Worm (Caenorhabditis elegans) whole organism, L4 larva: Measurements from ENCODE around the gene srh-41.

ENCODE experiments used
- F26F4.8 ChIP-seq: fragments of 200-800 bp; sonication (Bioruptor generic); conservative IDR thresholded peaks from 2 replicates; pipeline ENCODE4 v1.3.6; 2022; ENCODE audit warnings: missing genetic modification characterization, missing compliant biosample characterization
- F44E2.7 ChIP-seq: fragments of 200-800 bp; sonication (Bioruptor generic); IDR thresholded peaks from 2 replicates; pipeline ENCODE4 v2.1.2; 2022; ENCODE audit warnings: missing genetic modification characterization, missing compliant biosample characterization
- T20F7.1 ChIP-seq: fragments of 200-800 bp; sonication (Bioruptor generic); optimal IDR thresholded peaks from 2 replicates; lab custom pipeline; 2018; ENCODE audit warnings: mild to moderate bottlenecking, missing genetic modification characterization, missing compliant biosample characterization
- Y105C5A.15 ChIP-seq: fragments of 200-800 bp; sonication (Bioruptor generic); IDR thresholded peaks from 2 replicates; pipeline ENCODE4 v1.3.6; 2022; ENCODE audit warnings: missing genetic modification characterization, missing compliant biosample characterization
- Y5F2A.4 ChIP-seq: fragments of 200-800 bp; sonication (Bioruptor generic); optimal IDR thresholded peaks from 2 replicates; lab custom pipeline; 2018; ENCODE audit warnings: mild to moderate bottlenecking, missing genetic modification characterization, missing compliant biosample characterization
- aly-2 ChIP-seq: sonication (generic microtip); optimal IDR thresholded peaks from 2 replicates; lab custom pipeline; 2018; ENCODE audit warnings: missing biosample characterization, missing genetic modification characterization
- ama-1 ChIP-seq: fragments of 150-350 bp; optimal IDR thresholded peaks from 2 replicates; lab custom pipeline; 2014; ENCODE audit warnings: inconsistent platforms, mixed read lengths
- ceh-28 ChIP-seq: fragments of 150-350 bp; optimal IDR thresholded peaks from 2 replicates; lab custom pipeline; 2014; ENCODE audit warnings: missing biosample characterization, missing genetic modification reagents, missing genetic modification characterization
- ceh-44 ChIP-seq: fragments of 200-800 bp; sonication (Bioruptor generic); IDR thresholded peaks from 2 replicates; pipeline ENCODE4 v1.3.6; 2022; ENCODE audit warnings: missing genetic modification reagents, missing genetic modification characterization, missing compliant biosample characterization
- ceh-62 ChIP-seq: sonication (generic microtip); optimal IDR thresholded peaks from 2 replicates; lab custom pipeline; 2017; ENCODE audit warnings: missing biosample characterization, missing genetic modification characterization
- daf-12 ChIP-seq: fragments of 150-350 bp; optimal IDR thresholded peaks from 2 replicates; lab custom pipeline; 2014; ENCODE audit warnings: missing biosample characterization, missing genetic modification reagents, missing genetic modification characterization
- daf-16 ChIP-seq, 3 experiments: sonication (generic microtip); optimal IDR thresholded peaks; 2 replicates each; lab custom pipeline; 2016 to 2017; ENCODE audit warnings: missing genetic modification characterization in 3 of 3, missing genetic modification reagents in 3 of 3, mild to moderate bottlenecking in 2 of 3, missing compliant biosample characterization in 2 of 3, missing biosample characterization in 1 of 3, moderate library complexity in 1 of 3
- daf-19 ChIP-seq: fragments of 200-800 bp; sonication (Bioruptor generic); conservative IDR thresholded peaks from 2 replicates; pipeline ENCODE4 v1.3.6; 2022; ENCODE audit warnings: missing genetic modification characterization, missing compliant biosample characterization
- daf-8 ChIP-seq: fragments of 200-800 bp; sonication (Bioruptor generic); IDR thresholded peaks from 2 replicates; pipeline ENCODE4 v1.3.6; 2022; ENCODE audit warnings: missing genetic modification characterization, missing compliant biosample characterization
- dmd-6 ChIP-seq: fragments of 200-800 bp; sonication (Bioruptor generic); IDR thresholded peaks from 2 replicates; pipeline ENCODE4 v1.3.6; 2022; ENCODE audit warnings: missing genetic modification reagents, missing genetic modification characterization, missing compliant biosample characterization
- dmd-8 ChIP-seq: fragments of 200-800 bp; sonication (Bioruptor generic); IDR thresholded peaks from 2 replicates; pipeline ENCODE4 v1.3.6; 2022; ENCODE audit warnings: missing genetic modification characterization, missing compliant biosample characterization
- dmd-9 ChIP-seq: fragments of 200-800 bp; sonication (Bioruptor generic); IDR thresholded peaks from 2 replicates; pipeline ENCODE4 v1.3.6; 2022; ENCODE audit warnings: missing genetic modification reagents, missing genetic modification characterization, missing compliant biosample characterization
- egl-43 ChIP-seq: fragments of 200-800 bp; sonication (Bioruptor generic); IDR thresholded peaks from 2 replicates; pipeline ENCODE4 v1.3.6; 2022; ENCODE audit warnings: missing genetic modification reagents, missing genetic modification characterization, missing compliant biosample characterization
- gei-8 ChIP-seq: fragments of 200-800 bp; sonication (Bioruptor generic); optimal IDR thresholded peaks from 2 replicates; lab custom pipeline; 2018; ENCODE audit warnings: mild to moderate bottlenecking, missing genetic modification characterization, missing compliant biosample characterization
- hlh-30 ChIP-seq: sonication (generic microtip); optimal IDR thresholded peaks from 2 replicates; lab custom pipeline; 2017; ENCODE audit warnings: antibody characterized with exemption, mild to moderate bottlenecking, missing genetic modification characterization, missing compliant biosample characterization; ENCODE audit not compliant: insufficient read depth
- hmg-1.1 ChIP-seq: fragments of 200-800 bp; sonication (Bioruptor generic); IDR thresholded peaks from 2 replicates; pipeline ENCODE4 v1.3.6; 2022; ENCODE audit warnings: missing genetic modification reagents, missing genetic modification characterization, missing compliant biosample characterization
- jun-1 ChIP-seq: fragments of 150-350 bp; optimal IDR thresholded peaks from 2 replicates; lab custom pipeline; 2014; ENCODE audit warnings: missing biosample characterization, missing genetic modification reagents, missing genetic modification characterization
- lim-7 ChIP-seq: fragments of 200-800 bp; sonication (Bioruptor generic); IDR thresholded peaks from 2 replicates; pipeline ENCODE4 v1.3.6; 2022; ENCODE audit warnings: missing genetic modification characterization, missing compliant biosample characterization
- lin-13 ChIP-seq: fragments of 150-350 bp; optimal IDR thresholded peaks from 2 replicates; lab custom pipeline; 2014; ENCODE audit warnings: missing biosample characterization, missing genetic modification reagents, missing genetic modification characterization
- lin-38 ChIP-seq: fragments of 200-800 bp; sonication (Bioruptor generic); IDR thresholded peaks from 2 replicates; pipeline ENCODE4 v1.3.6; 2022; ENCODE audit warnings: missing genetic modification reagents, missing genetic modification characterization, missing compliant biosample characterization
- lin-39 ChIP-seq: fragments of 150-350 bp; optimal IDR thresholded peaks from 2 replicates; lab custom pipeline; 2014; ENCODE audit warnings: missing biosample characterization, missing genetic modification reagents, missing genetic modification characterization
- lir-3 ChIP-seq: sonication (generic microtip); optimal IDR thresholded peaks from 2 replicates; lab custom pipeline; 2016; ENCODE audit warnings: mild to moderate bottlenecking, missing genetic modification characterization, missing compliant biosample characterization
- lsy-2 ChIP-seq, 2 experiments: fragments of 150-350 bp in 1 of 2; sonication (generic microtip) in 1 of 2; optimal IDR thresholded peaks; 2 replicates each; lab custom pipeline; 2014 to 2017; ENCODE audit warnings: missing biosample characterization in 2 of 2, missing genetic modification characterization in 2 of 2
- madf-5 ChIP-seq, 2 experiments: fragments of 200-800 bp; sonication (Bioruptor generic); IDR thresholded peaks; 2 replicates each; pipeline ENCODE4 v1.3.6; 2022; ENCODE audit warnings: missing compliant biosample characterization in 2 of 2, missing genetic modification characterization in 2 of 2
- madf-9 ChIP-seq: fragments of 200-800 bp; sonication (Bioruptor generic); conservative IDR thresholded peaks from 2 replicates; pipeline ENCODE4 v1.3.6; 2022; ENCODE audit warnings: missing genetic modification reagents, missing genetic modification characterization, missing compliant biosample characterization
- mdt-29 ChIP-seq: fragments of 200-800 bp; sonication (Bioruptor generic); IDR thresholded peaks from 2 replicates; pipeline ENCODE4 v1.3.6; 2022; ENCODE audit warnings: missing genetic modification reagents, missing genetic modification characterization, missing compliant biosample characterization
- nhr-10 ChIP-seq: fragments of 150-350 bp; optimal IDR thresholded peaks from 2 replicates; lab custom pipeline; 2014; ENCODE audit warnings: missing biosample characterization, missing genetic modification characterization
- nhr-111 ChIP-seq: fragments of 200-800 bp; sonication (Bioruptor generic); optimal IDR thresholded peaks from 2 replicates; lab custom pipeline; 2018; ENCODE audit warnings: mild to moderate bottlenecking, missing genetic modification characterization, missing compliant biosample characterization
- nhr-41 ChIP-seq: fragments of 200-800 bp; sonication (Bioruptor generic); IDR thresholded peaks from 2 replicates; pipeline ENCODE4 v1.3.6; 2022; ENCODE audit warnings: missing genetic modification reagents, missing genetic modification characterization, missing compliant biosample characterization
- nhr-42 ChIP-seq: fragments of 200-800 bp; sonication (Bioruptor generic); IDR thresholded peaks from 2 replicates; pipeline ENCODE4 v1.3.6; 2022; ENCODE audit warnings: missing genetic modification characterization, missing compliant biosample characterization
- nhr-48 ChIP-seq: sonication (generic microtip); optimal IDR thresholded peaks from 2 replicates; lab custom pipeline; 2016; ENCODE audit warnings: mild to moderate bottlenecking, missing genetic modification characterization, missing compliant biosample characterization
- nhr-76 ChIP-seq: fragments of 150-350 bp; optimal IDR thresholded peaks from 2 replicates; lab custom pipeline; 2014; ENCODE audit warnings: missing biosample characterization, missing genetic modification characterization
- pha-4 ChIP-seq, 2 experiments: fragments of 150-350 bp in 1 of 2; fragments of 200-800 bp in 1 of 2; sonication (Bioruptor generic) in 1 of 2; IDR thresholded peaks in 1 of 2; optimal IDR thresholded peaks in 1 of 2; 2 replicates each; pipeline versions ENCODE4 v1.3.6 to Lab custom; 2014 to 2022; ENCODE audit warnings: missing genetic modification characterization in 2 of 2, missing genetic modification reagents in 2 of 2, missing biosample characterization in 1 of 2, missing compliant biosample characterization in 1 of 2
- pqm-1 ChIP-seq: sonication (generic microtip); optimal IDR thresholded peaks from 2 replicates; lab custom pipeline; 2017; ENCODE audit warnings: missing biosample characterization, missing genetic modification characterization
- saeg-2 ChIP-seq: fragments of 200-800 bp; sonication (Bioruptor generic); IDR thresholded peaks from 2 replicates; pipeline ENCODE4 v1.3.6; 2022; ENCODE audit warnings: missing genetic modification reagents, missing genetic modification characterization, missing compliant biosample characterization
- skn-1 ChIP-seq: fragments of 150-350 bp; optimal IDR thresholded peaks from 2 replicates; lab custom pipeline; 2014; ENCODE audit warnings: missing biosample characterization, missing genetic modification characterization
- snpc-1.2 ChIP-seq: fragments of 200-800 bp; sonication (Bioruptor generic); IDR thresholded peaks from 2 replicates; pipeline ENCODE4 v1.3.6; 2022; ENCODE audit warnings: missing genetic modification reagents, missing genetic modification characterization, missing compliant biosample characterization
- spr-3 ChIP-seq: fragments of 200-800 bp; sonication (Bioruptor generic); optimal IDR thresholded peaks from 2 replicates; lab custom pipeline; 2018; ENCODE audit warnings: mild to moderate bottlenecking, missing genetic modification characterization, missing compliant biosample characterization
- tag-97 ChIP-seq: fragments of 200-800 bp; sonication (Bioruptor generic); IDR thresholded peaks from 2 replicates; pipeline ENCODE4 v1.3.6; 2022; ENCODE audit warnings: missing genetic modification characterization, missing compliant biosample characterization
- unc-130 ChIP-seq: sonication (generic microtip); optimal IDR thresholded peaks from 2 replicates; lab custom pipeline; 2016; ENCODE audit warnings: missing genetic modification reagents, missing genetic modification characterization, missing compliant biosample characterization
- unc-39 ChIP-seq: sonication (generic microtip); optimal IDR thresholded peaks from 2 replicates; lab custom pipeline; 2017; ENCODE audit warnings: missing biosample characterization, missing genetic modification characterization
- unc-62 ChIP-seq, 3 experiments: fragments of 150-350 bp in 1 of 3; sonication (generic microtip); optimal IDR thresholded peaks in 2 of 3; peaks in 1 of 3; 1 replicate in 1 of 3; 2 replicates in 2 of 3; lab custom pipeline; 2014 to 2017; ENCODE audit warnings: missing biosample characterization in 3 of 3, missing genetic modification characterization in 3 of 3, missing genetic modification reagents in 3 of 3, missing genotype in 1 of 3
- zag-1 ChIP-seq: fragments of 150-350 bp; optimal IDR thresholded peaks from 2 replicates; lab custom pipeline; 2014; ENCODE audit warnings: missing biosample characterization, missing genetic modification characterization
- ztf-7 ChIP-seq: fragments of 150-350 bp; optimal IDR thresholded peaks from 2 replicates; lab custom pipeline; 2014; ENCODE audit warnings: missing biosample characterization, missing genetic modification characterization

Gene srh-41

ce11 chrII:14244457-14245254 lies 42.5 kb downstream of the srh-41 start (continued):
- TF ChIP-seq unc-39 (tag; lab: Kevin White, UChicago) (no peak), gei-8 (GFP tag; lab: Kevin White, UChicago) (no peak), lin-39 (tag; lab: Kevin White, UChicago) (no peak), jun-1 (tag; lab: Kevin White, UChicago) (no peak), dmd-6 (GFP tag; lab: Robert Waterston, UW) (peak; percentile 39; the same call in 1 of the 2 replicates), pqm-1 (no peak), hmg-1.1 (GFP tag; lab: Robert Waterston, UW) (peak; percentile 97), daf-12 (no peak), nhr-10 (tag; lab: Kevin White, UChicago) (no peak), F44E2.7 (GFP tag; lab: Robert Waterston, UW) (no peak), dmd-9 (no peak), ceh-62 (no peak), ceh-28 (no peak), snpc-1.2 (GFP tag; lab: Robert Waterston, UW) (peak; percentile 69; the same call in 1 of the 2 replicates), lir-3 (tag; lab: Kevin White, UChicago) (no peak), aly-2 (tag; lab: Kevin White, UChicago) (no peak), lsy-2 (tag; optimal IDR thresholded peaks at IDR 0.05; lab: Kevin White, UChicago) (peak in 1 of 2 experiments; percentile 37), mdt-29 (GFP tag; lab: Robert Waterston, UW) (no peak), nhr-76 (no peak), zag-1 (tag; lab: Kevin White, UChicago) (no peak), nhr-42 (no peak), unc-130 (GFP tag; lab: Kevin White, UChicago) (peak; percentile 67), pha-4 (GFP tag; IDR thresholded peaks at IDR 0.05; lab: Robert Waterston, UW) (no peak), pha-4 (tag; optimal IDR thresholded peaks at IDR 0.05; lab: Kevin White, UChicago) (peak; percentile 60), nhr-48 (tag; lab: Kevin White, UChicago) (peak; percentile 11), F26F4.8 (GFP tag; lab: Robert Waterston, UW) (no peak), ztf-7 (tag; lab: Kevin White, UChicago) (no peak), nhr-41 (GFP tag; lab: Robert Waterston, UW) (no peak), unc-62 (GFP tag; optimal IDR thresholded peaks at IDR 0.05 in 1 of 2; lab: Kevin White, UChicago) (peak in 1 of 2 experiments; percentile 87), unc-62 (tag; optimal IDR thresholded peaks at IDR 0.05; lab: Kevin White, UChicago) (no peak), daf-8 (no peak), nhr-111 (no peak), daf-16 (GFP tag; optimal IDR thresholded peaks at IDR 0.05; lab: Kevin White, UChicago) (no peak), daf-16 (tag; optimal IDR thresholded peaks at IDR 0.05; lab: Kevin White, UChicago) (peak; percentile 17), Y105C5A.15 (GFP tag; lab: Robert Waterston, UW) (no peak), daf-19 (GFP tag; lab: Robert Waterston, UW) (no peak), egl-43 (GFP tag; lab: Robert Waterston, UW) (0 out of 2 replicates have a peak, but pooled peaks have one; percentile 27), lin-13 (GFP tag; lab: Kevin White, UChicago) (peak; percentile 12), lim-7 (no peak), madf-5 (GFP tag; IDR thresholded peaks at IDR 0.05; lab: Robert Waterston, UW) (no peak), madf-9 (GFP tag; lab: Robert Waterston, UW) (no peak), Y5F2A.4 (GFP tag; lab: Kevin White, UChicago) (no peak), ama-1 (no peak), saeg-2 (no peak), T20F7.1 (no peak), dmd-8 (GFP tag; lab: Robert Waterston, UW) (no peak), spr-3 (no peak), tag-97 (GFP tag; lab: Robert Waterston, UW) (no peak), ceh-44 (GFP tag; lab: Robert Waterston, UW) (no peak), skn-1 (tag; lab: Kevin White, UChicago) (no peak), hlh-30 (peak; percentile 87), lin-38 (GFP tag; lab: Robert Waterston, UW) (peak; percentile 57)
